Fruit fly (Drosophila melanogaster): ENCODE results near the gene CG17786.

DNA sequence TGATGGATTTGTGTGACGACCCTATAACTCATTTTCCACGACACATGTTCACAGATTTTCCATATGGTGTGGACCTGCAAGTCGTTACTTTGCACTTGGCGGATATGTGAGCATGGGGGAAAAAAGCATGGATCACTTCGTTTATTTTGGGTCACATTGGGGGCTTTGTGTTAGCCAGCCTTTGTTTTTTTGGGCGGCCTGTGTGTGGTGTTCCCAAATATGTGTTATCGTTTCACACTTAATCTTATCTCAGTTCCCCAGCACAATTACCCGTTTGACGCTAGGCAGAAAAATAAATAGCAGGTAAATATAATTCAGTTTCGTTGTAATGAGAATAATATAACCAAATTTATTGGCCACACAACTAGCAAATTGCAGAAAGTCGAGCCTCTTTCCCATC lies 49.8 kb upstream of the CG17786 start:
- no peak for TF ChIP-seq fd96Ca (GFP tag; IDR thresholded peaks at IDR 0.05)
- TF ChIP-seq CG9948 (tag; optimal IDR thresholded peaks at IDR 0.05), result no peak
